Worm (Caenorhabditis elegans) whole organism, mixed stage, embryonic: ENCODE results near the gene F44G4.7.

Source experiments
- elt-3 ChIP-seq: fragments of 150-350 bp; optimal IDR thresholded peaks from 2 replicates; lab custom pipeline; 2014; ENCODE audit warnings: missing biosample characterization, missing genetic modification characterization
- lin-32 ChIP-seq: fragments of 200-800 bp; sonication (Bioruptor generic); optimal IDR thresholded peaks from 2 replicates; lab custom pipeline; 2018; ENCODE audit warnings: mild to moderate bottlenecking, missing genetic modification characterization, missing compliant biosample characterization
- mep-1 ChIP-seq: fragments of 150-350 bp; optimal IDR thresholded peaks from 2 replicates; lab custom pipeline; 2017; ENCODE audit warnings: missing biosample characterization, missing genetic modification reagents, missing genetic modification characterization, inconsistent platforms
- nhr-28 ChIP-seq: fragments of 150-350 bp; optimal IDR thresholded peaks from 2 replicates; lab custom pipeline; 2014; ENCODE audit warnings: missing biosample characterization, missing genetic modification characterization
- unc-39 ChIP-seq: fragments of 150-350 bp; optimal IDR thresholded peaks from 2 replicates; lab custom pipeline; 2014; ENCODE audit warnings: missing biosample characterization, missing genetic modification characterization
- ztf-11 ChIP-seq: fragments of 150-350 bp; optimal IDR thresholded peaks from 2 replicates; lab custom pipeline; 2014; ENCODE audit warnings: missing biosample characterization, missing genetic modification characterization

ce11 chrII:9033034-9033433 is 28.1 kb upstream of the F44G4.7 start:
- TF ChIP-seq unc-39 (tag; lab: Kevin White, UChicago) (no peak), elt-3 (tag; lab: Kevin White, UChicago) (no peak), nhr-28 (tag; lab: Kevin White, UChicago) (no peak), lin-32 (GFP tag; lab: Kevin White, UChicago) (no peak), ztf-11 (tag; lab: Kevin White, UChicago) (no peak), mep-1 (tag; lab: Kevin White, UChicago) (no peak)
